Fruit fly (Drosophila melanogaster) whole organism, embryonic: ENCODE measurements around the gene Nse4.

Experiments
- Antp ChIP-seq: fragments of 200-800 bp; sonication (Bioruptor generic); optimal IDR thresholded peaks from 3 replicates; lab custom pipeline; 2016; ENCODE audit warnings: missing biosample characterization, missing genetic modification characterization
- Atf-2 ChIP-seq: fragments of 200-800 bp; sonication (Bioruptor generic); optimal IDR thresholded peaks from 2 replicates; lab custom pipeline; 2016; ENCODE audit warnings: missing biosample characterization, missing genetic modification characterization
- Awh ChIP-seq: fragments of 200-800 bp; sonication (Bioruptor generic); IDR thresholded peaks from 2 replicates; pipeline ENCODE4, ENCODE4 v1.3.6; 2022; ENCODE audit warnings: missing biosample characterization, missing genetic modification characterization
- CG11085 ChIP-seq: fragments of 200-800 bp; sonication (Bioruptor generic); IDR thresholded peaks from 2 replicates; pipeline ENCODE4 v1.3.6; 2022; ENCODE audit warnings: missing biosample characterization, missing genetic modification characterization
- CG11560 ChIP-seq: fragments of 200-800 bp; sonication (Bioruptor generic); IDR thresholded peaks from 3 replicates; pipeline ENCODE4 v1.3.6; 2022; ENCODE audit warnings: missing biosample characterization, missing genetic modification characterization
- CG14014 ChIP-seq: fragments of 200-800 bp; sonication (Bioruptor generic); IDR thresholded peaks from 2 replicates; pipeline ENCODE4 v1.3.6; 2022; ENCODE audit warnings: missing biosample characterization, missing genetic modification characterization
- CG14441 ChIP-seq: fragments of 200-800 bp; sonication (Bioruptor generic); IDR thresholded peaks from 2 replicates; pipeline ENCODE4 v1.3.6; 2022; ENCODE audit warnings: missing biosample characterization, missing genetic modification characterization
- CG15696 ChIP-seq: fragments of 200-800 bp; sonication (Bioruptor generic); optimal IDR thresholded peaks from 2 replicates; lab custom pipeline; 2019; ENCODE audit warnings: missing biosample characterization, mild to moderate bottlenecking, missing genetic modification characterization, moderate library complexity
- CG1603 ChIP-seq: fragments of 200-800 bp; sonication (Bioruptor generic); optimal IDR thresholded peaks from 2 replicates; lab custom pipeline; 2019; ENCODE audit warnings: missing biosample characterization, mild to moderate bottlenecking, missing genetic modification characterization, moderate library complexity
- CG17328 ChIP-seq: fragments of 200-800 bp; sonication (Bioruptor generic); IDR thresholded peaks from 2 replicates; pipeline ENCODE4 v1.3.6; 2022; ENCODE audit warnings: missing biosample characterization, missing genetic modification characterization
- CG17612 ChIP-seq: fragments of 200-800 bp; sonication (Bioruptor generic); IDR thresholded peaks from 2 replicates; pipeline ENCODE4 v1.3.6; 2022; ENCODE audit warnings: missing biosample characterization, missing genetic modification characterization
- CG1792 ChIP-seq: fragments of 200-800 bp; sonication (Bioruptor generic); optimal IDR thresholded peaks from 2 replicates; lab custom pipeline; 2016; ENCODE audit warnings: missing biosample characterization, missing genetic modification characterization
- CG30403 ChIP-seq: fragments of 200-800 bp; sonication (Bioruptor generic); optimal IDR thresholded peaks from 3 replicates; lab custom pipeline; 2016; ENCODE audit warnings: missing biosample characterization, missing genetic modification characterization
- CG31441 ChIP-seq: fragments of 200-800 bp; sonication (Bioruptor generic); IDR thresholded peaks from 2 replicates; pipeline ENCODE4 v1.3.6; 2022; ENCODE audit warnings: missing biosample characterization, missing genetic modification characterization
- CG34376 ChIP-seq: fragments of 200-800 bp; sonication (Bioruptor generic); optimal IDR thresholded peaks from 2 replicates; lab custom pipeline; 2018; ENCODE audit warnings: missing biosample characterization, mild to moderate bottlenecking, missing genetic modification characterization
- CG3838 ChIP-seq: fragments of 200-800 bp; sonication (Bioruptor generic); optimal IDR thresholded peaks from 3 replicates; lab custom pipeline; 2016; ENCODE audit warnings: missing biosample characterization, missing genetic modification characterization
- CG4820 ChIP-seq: fragments of 200-800 bp; sonication (Bioruptor generic); optimal IDR thresholded peaks from 3 replicates; lab custom pipeline; 2016; ENCODE audit warnings: missing biosample characterization, missing genetic modification characterization
- CG4854 ChIP-seq: fragments of 200-800 bp; sonication (Bioruptor generic); optimal IDR thresholded peaks from 2 replicates; lab custom pipeline; 2016; ENCODE audit warnings: missing biosample characterization, missing genetic modification characterization, inconsistent platforms
- CG6689 ChIP-seq: fragments of 200-800 bp; sonication (Bioruptor generic); IDR thresholded peaks from 2 replicates; pipeline ENCODE4 v1.3.6; 2022; ENCODE audit warnings: missing biosample characterization, missing genetic modification characterization
- CG9437 ChIP-seq: fragments of 200-800 bp; sonication (Bioruptor generic); optimal IDR thresholded peaks from 2 replicates; lab custom pipeline; 2018; ENCODE audit warnings: missing biosample characterization, mild to moderate bottlenecking, missing genetic modification characterization
- CG9817 ChIP-seq: fragments of 200-800 bp; sonication (Bioruptor generic); optimal IDR thresholded peaks from 2 replicates; lab custom pipeline; 2018; ENCODE audit warnings: missing biosample characterization, mild to moderate bottlenecking, missing genetic modification characterization, moderate library complexity
- D19B ChIP-seq: fragments of 200-800 bp; sonication (Bioruptor generic); optimal IDR thresholded peaks from 2 replicates; lab custom pipeline; 2017; ENCODE audit warnings: missing biosample characterization, mild to moderate bottlenecking, missing genetic modification characterization
- Elba2 ChIP-seq: fragments of 200-800 bp; sonication (Bioruptor generic); optimal IDR thresholded peaks from 3 replicates; lab custom pipeline; 2016; ENCODE audit warnings: missing biosample characterization, missing genetic modification characterization
- H15 ChIP-seq: fragments of 200-800 bp; sonication (Bioruptor generic); IDR thresholded peaks from 3 replicates; pipeline ENCODE4 v1.3.6; 2022; ENCODE audit warnings: missing biosample characterization, missing genetic modification characterization
- Hand ChIP-seq: fragments of 200-800 bp; sonication (Bioruptor generic); optimal IDR thresholded peaks from 2 replicates; lab custom pipeline; 2017; ENCODE audit warnings: mild to moderate bottlenecking, missing biosample characterization, missing genetic modification reagents, missing genetic modification characterization
- Hr78 ChIP-seq, 2 experiments: fragments of 200-800 bp in 1 of 2; fragments of >200 bp in 1 of 2; sonication (Bioruptor generic) in 1 of 2; optimal IDR thresholded peaks; 2 replicates each; lab custom pipeline; 2017 to 2019; ENCODE audit warnings: missing biosample characterization in 2 of 2, missing genetic modification characterization in 2 of 2, mild to moderate bottlenecking in 1 of 2, moderate library complexity in 1 of 2
- Kr ChIP-seq: fragments of 200-800 bp; sonication (Bioruptor generic); optimal IDR thresholded peaks from 2 replicates; lab custom pipeline; 2017; ENCODE audit warnings: missing biosample characterization, mild to moderate bottlenecking, missing genetic modification characterization
- NC2β ChIP-seq: fragments of 200-800 bp; sonication (Bioruptor generic); optimal IDR thresholded peaks from 2 replicates; lab custom pipeline; 2016; ENCODE audit warnings: missing biosample characterization, missing genetic modification characterization
- NK7.1 ChIP-seq: fragments of 200-800 bp; sonication (Bioruptor generic); optimal IDR thresholded peaks from 3 replicates; lab custom pipeline; 2016; ENCODE audit warnings: missing biosample characterization, missing genetic modification characterization
- Nf-YA ChIP-seq: fragments of 200-800 bp; sonication (Bioruptor generic); IDR thresholded peaks from 2 replicates; pipeline ENCODE4 v1.3.6; 2022; ENCODE audit warnings: missing biosample characterization, missing genetic modification characterization
- NfI ChIP-seq: fragments of 200-800 bp; sonication (Bioruptor generic); optimal IDR thresholded peaks from 3 replicates; lab custom pipeline; 2018; ENCODE audit warnings: missing biosample characterization, mild to moderate bottlenecking, missing genetic modification characterization, moderate library complexity
- Stat92E ChIP-seq, 3 experiments: fragments of >200 bp in 2 of 3; fragments of 200-800 bp in 1 of 3; sonication (Bioruptor generic) in 1 of 3; optimal IDR thresholded peaks; 2 replicates each; lab custom pipeline; 2017 to 2019; ENCODE audit warnings: missing biosample characterization in 3 of 3, missing genetic modification characterization in 3 of 3, mild to moderate bottlenecking in 1 of 3, moderate library complexity in 1 of 3
- Trl ChIP-seq, 3 experiments: fragments of >200 bp in 2 of 3; fragments of 200-800 bp in 1 of 3; sonication (Bioruptor generic) in 1 of 3; optimal IDR thresholded peaks; 2 replicates in 1 of 3; 3 replicates in 2 of 3; lab custom pipeline; 2016 to 2017; ENCODE audit warnings: missing biosample characterization in 1 of 3, missing genetic modification characterization in 1 of 3
- Usf ChIP-seq: fragments of 200-800 bp; sonication (Bioruptor generic); optimal IDR thresholded peaks from 2 replicates; lab custom pipeline; 2017; ENCODE audit warnings: missing genotype, missing biosample characterization, missing genetic modification characterization
- ara ChIP-seq: fragments of 200-800 bp; sonication (Bioruptor generic); IDR thresholded peaks from 2 replicates; pipeline ENCODE4 v1.3.6; 2022; ENCODE audit warnings: missing biosample characterization, missing genetic modification characterization
- ato ChIP-seq: fragments of 200-800 bp; sonication (Bioruptor generic); IDR thresholded peaks from 2 replicates; pipeline ENCODE4 v1.3.6; 2022; ENCODE audit warnings: missing biosample characterization, missing genetic modification characterization; ENCODE audit not compliant: partially characterized antibody
- br ChIP-seq: fragments of >200 bp; optimal IDR thresholded peaks from 2 replicates; lab custom pipeline; 2017
- caup ChIP-seq: fragments of 200-800 bp; sonication (Bioruptor generic); optimal IDR thresholded peaks from 3 replicates; lab custom pipeline; 2017; ENCODE audit warnings: missing biosample characterization, mild to moderate bottlenecking, missing genetic modification characterization, moderate library complexity; ENCODE audit not compliant: severe bottlenecking
- ci ChIP-seq: fragments of 200-800 bp; sonication (Bioruptor generic); IDR thresholded peaks from 3 replicates; pipeline ENCODE4 v1.3.6; 2022; ENCODE audit warnings: missing biosample characterization, missing genetic modification characterization
- dpn ChIP-seq, 2 experiments: fragments of 200-800 bp; sonication (Bioruptor generic); optimal IDR thresholded peaks; 3 replicates each; lab custom pipeline; 2016; ENCODE audit warnings: missing biosample characterization in 2 of 2, missing genetic modification characterization in 2 of 2
- exex ChIP-seq: fragments of 200-800 bp; sonication (Bioruptor generic); optimal IDR thresholded peaks from 4 replicates; lab custom pipeline; 2018; ENCODE audit warnings: missing biosample characterization, mild to moderate bottlenecking, missing genetic modification characterization, moderate library complexity
- ken ChIP-seq: fragments of 200-800 bp; sonication (Bioruptor generic); IDR thresholded peaks from 3 replicates; pipeline ENCODE4 v1.3.6; 2022; ENCODE audit warnings: missing biosample characterization, missing genetic modification characterization
- nom ChIP-seq: fragments of 200-800 bp; sonication (Bioruptor generic); optimal IDR thresholded peaks from 2 replicates; lab custom pipeline; 2017; ENCODE audit warnings: missing biosample characterization, missing genetic modification characterization, mild to moderate bottlenecking, moderate library complexity, missing genetic modification reagents
- org-1 ChIP-seq: fragments of 200-800 bp; sonication (Bioruptor generic); optimal IDR thresholded peaks from 2 replicates; lab custom pipeline; 2017; ENCODE audit warnings: missing biosample characterization, missing genetic modification characterization
- pfk ChIP-seq: fragments of 200-800 bp; sonication (Bioruptor generic); optimal IDR thresholded peaks from 2 replicates; lab custom pipeline; 2018; ENCODE audit warnings: missing biosample characterization, mild to moderate bottlenecking, missing genetic modification characterization, moderate library complexity
- phol ChIP-seq: fragments of 200-800 bp; sonication (Bioruptor generic); optimal IDR thresholded peaks from 3 replicates; lab custom pipeline; 2018; ENCODE audit warnings: missing biosample characterization, mild to moderate bottlenecking, missing genetic modification characterization, moderate library complexity
- slou ChIP-seq: fragments of 200-800 bp; sonication (Bioruptor generic); optimal IDR thresholded peaks from 3 replicates; lab custom pipeline; 2016; ENCODE audit warnings: missing biosample characterization, missing genetic modification characterization
- tap ChIP-seq: fragments of 200-800 bp; optimal IDR thresholded peaks from 3 replicates; lab custom pipeline; 2019; ENCODE audit warnings: missing biosample characterization, mild to moderate bottlenecking, missing genetic modification characterization, moderate library complexity
- wdn ChIP-seq: fragments of 200-800 bp; sonication (Bioruptor generic); IDR thresholded peaks from 2 replicates; pipeline ENCODE4 v1.3.6; 2022; ENCODE audit warnings: missing biosample characterization, missing genetic modification characterization
- zen2 ChIP-seq: fragments of 200-800 bp; sonication (Bioruptor generic); IDR thresholded peaks from 3 replicates; pipeline ENCODE4 v1.3.6; 2022; ENCODE audit warnings: missing biosample characterization, missing genetic modification characterization; ENCODE audit not compliant: partially characterized antibody
- zfh2 ChIP-seq: fragments of 200-800 bp; sonication (Bioruptor generic); optimal IDR thresholded peaks from 2 replicates; lab custom pipeline; 2016; ENCODE audit warnings: missing biosample characterization, missing genetic modification characterization

Gene Nse4

dm6 chr2L:10466865-10467270 is 27.6 kb downstream of the Nse4 start (continued):
- TF ChIP-seq CG9437 (GFP tag; lab: Kevin White, UChicago) = peak; percentile 72
- TF ChIP-seq Kr (GFP tag; lab: Kevin White, UChicago) = no peak
- peak; percentile 46 for TF ChIP-seq tap (tag; lab: Kevin White, UChicago)
- no peak for TF ChIP-seq ken (GFP tag; lab: Robert Waterston, UW)
- peak; percentile 19 for TF ChIP-seq CG15696 (tag; lab: Kevin White, UChicago)
- peak; percentile 51 for TF ChIP-seq org-1 (GFP tag; lab: Kevin White, UChicago)
- no peak for TF ChIP-seq CG11085 (GFP tag; lab: Robert Waterston, UW)
- TF ChIP-seq dpn (GFP tag; optimal IDR thresholded peaks at IDR 0.05; lab: Kevin White, UChicago) = peak; percentile 52 to 56
- TF ChIP-seq pfk = no peak
- peak; percentile 78 for TF ChIP-seq CG31441 (GFP tag; lab: Robert Waterston, UW)
- no peak for TF ChIP-seq CG3838 (GFP tag; lab: Kevin White, UChicago)
- TF ChIP-seq caup = no peak
- TF ChIP-seq H15 (GFP tag; lab: Robert Waterston, UW) = peak; percentile 56; the same call in 2 of the 3 replicates
- TF ChIP-seq Stat92E (GFP tag; optimal IDR thresholded peaks at IDR 0.05; lab: Kevin White, UChicago) = peak in 1 of 3 experiments; percentile 43
- no peak for TF ChIP-seq CG14014 (GFP tag; lab: Robert Waterston, UW)
- TF ChIP-seq Hr78 (GFP tag; optimal IDR thresholded peaks at IDR 0.05; lab: Kevin White, UChicago) = peak in 1 of 2 experiments; percentile 38
- TF ChIP-seq Hand (GFP tag; lab: Kevin White, UChicago) = no peak
- TF ChIP-seq zen2 (GFP tag; lab: Robert Waterston, UW) = no peak
- TF ChIP-seq exex (tag; lab: Kevin White, UChicago) = no peak
- peak; percentile 6 for TF ChIP-seq NC2β (GFP tag; lab: Kevin White, UChicago)
- TF ChIP-seq CG11560 (tag; lab: Robert Waterston, UW) = no peak
- TF ChIP-seq CG4820 (GFP tag; lab: Kevin White, UChicago) = peak; percentile 68
- peak; percentile 10 for TF ChIP-seq CG9817 (tag; lab: Kevin White, UChicago)
- TF ChIP-seq nom (GFP tag; lab: Kevin White, UChicago) = no peak
- TF ChIP-seq CG6689 (GFP tag; lab: Robert Waterston, UW) = peak; percentile 84
- no peak for TF ChIP-seq NfI (GFP tag; lab: Kevin White, UChicago)
- no peak for TF ChIP-seq wdn
- TF ChIP-seq NK7.1 (GFP tag; lab: Kevin White, UChicago) = peak; percentile 12
- peak; percentile 84 for TF ChIP-seq phol
- no peak for TF ChIP-seq CG34376 (GFP tag; lab: Kevin White, UChicago)
- TF ChIP-seq Atf-2 = peak; percentile 20
- peak; percentile 15 for TF ChIP-seq Usf (GFP tag; lab: Kevin White, UChicago)
- TF ChIP-seq CG4854 (GFP tag; lab: Kevin White, UChicago) = peak; percentile 14
- TF ChIP-seq CG1603 (tag; lab: Kevin White, UChicago) = no peak
- no peak for TF ChIP-seq Nf-YA (GFP tag; lab: Robert Waterston, UW)
- TF ChIP-seq zfh2 (GFP tag; lab: Kevin White, UChicago) = no peak
- no peak for TF ChIP-seq ci (GFP tag; lab: Robert Waterston, UW)
- no peak for TF ChIP-seq Trl (optimal IDR thresholded peaks at IDR 0.05; lab: Kevin White, UChicago)
- peak; percentile 55 for TF ChIP-seq Trl (GFP tag; optimal IDR thresholded peaks at IDR 0.05; lab: Kevin White, UChicago)
- TF ChIP-seq slou = no peak
- no peak for TF ChIP-seq CG17612 (GFP tag; lab: Robert Waterston, UW)
- TF ChIP-seq Antp = peak; percentile 46
- TF ChIP-seq Elba2 (GFP tag; lab: Kevin White, UChicago) = no peak
- peak; percentile 84 for TF ChIP-seq D19B (GFP tag; lab: Kevin White, UChicago)
- no peak for TF ChIP-seq CG14441 (GFP tag; lab: Robert Waterston, UW)
- peak; percentile 37 for TF ChIP-seq CG1792 (GFP tag; lab: Kevin White, UChicago)
- no peak for TF ChIP-seq br
- TF ChIP-seq Awh (GFP tag; lab: Robert Waterston, UW) = no peak
- TF ChIP-seq CG30403 (GFP tag; lab: Kevin White, UChicago) = peak; percentile 75
- TF ChIP-seq CG17328 (GFP tag; lab: Robert Waterston, UW) = no peak
- TF ChIP-seq ara = peak; percentile 63; the same call in 1 of the 2 replicates
- no peak for TF ChIP-seq ato
